Worm (Caenorhabditis elegans) whole organism, L3 larva: ENCODE results near the gene F44E7.4.
"Not testable (repeated sequence)": the region's sequence is repeated elsewhere in the genome, so short reads cannot be mapped to it uniquely, and the experiment has no call there.

Source experiments
- aly-2 ChIP-seq: fragments of 150-350 bp; optimal IDR thresholded peaks from 2 replicates; lab custom pipeline; 2014; ENCODE audit warnings: missing biosample characterization, missing genetic modification characterization
- ama-1 ChIP-seq: fragments of 150-350 bp; optimal IDR thresholded peaks from 2 replicates; lab custom pipeline; 2018
- ceh-16 ChIP-seq: sonication (generic microtip); optimal IDR thresholded peaks from 2 replicates; lab custom pipeline; 2017; ENCODE audit warnings: missing biosample characterization, missing genetic modification characterization
- ceh-82 ChIP-seq: fragments of 150-350 bp; optimal IDR thresholded peaks from 2 replicates; lab custom pipeline; 2014; ENCODE audit warnings: missing biosample characterization, missing genetic modification characterization
- ceh-9 ChIP-seq: sonication (generic microtip); optimal IDR thresholded peaks from 2 replicates; lab custom pipeline; 2018; ENCODE audit warnings: missing biosample characterization, missing genetic modification characterization
- daf-12 ChIP-seq: fragments of 150-350 bp; optimal IDR thresholded peaks from 2 replicates; lab custom pipeline; 2014; ENCODE audit warnings: missing biosample characterization, missing genetic modification reagents, missing genetic modification characterization
- egl-27 ChIP-seq: sonication (generic microtip); optimal IDR thresholded peaks from 4 replicates; lab custom pipeline; 2017; ENCODE audit warnings: missing biosample characterization, missing genetic modification reagents, missing genetic modification characterization
- egl-5 ChIP-seq: fragments of 150-350 bp; optimal IDR thresholded peaks from 2 replicates; lab custom pipeline; 2017; ENCODE audit warnings: missing biosample characterization, missing genetic modification reagents, missing genetic modification characterization, inconsistent platforms
- elt-2 ChIP-seq: sonication (generic microtip); optimal IDR thresholded peaks from 2 replicates; lab custom pipeline; 2016; ENCODE audit warnings: missing genetic modification reagents, mild to moderate bottlenecking, missing genetic modification characterization, missing compliant biosample characterization
- elt-3 ChIP-seq, 3 experiments: fragments of 150-350 bp in 1 of 3; sonication (generic microtip) in 2 of 3; optimal IDR thresholded peaks; 2 replicates in 2 of 3; 4 replicates in 1 of 3; lab custom pipeline; 2014 to 2017; ENCODE audit warnings: missing biosample characterization in 3 of 3, missing genetic modification characterization in 3 of 3
- eor-1 ChIP-seq, 2 experiments: fragments of 150-350 bp; optimal IDR thresholded peaks; 2 replicates each; lab custom pipeline; 2014 to 2018; ENCODE audit warnings: missing biosample characterization in 2 of 2, missing genetic modification characterization in 2 of 2
- fkh-10 ChIP-seq: sonication (generic microtip); optimal IDR thresholded peaks from 2 replicates; lab custom pipeline; 2017; ENCODE audit warnings: missing biosample characterization, missing genetic modification reagents, missing genetic modification characterization
- fkh-2 ChIP-seq: fragments of 150-350 bp; optimal IDR thresholded peaks from 2 replicates; lab custom pipeline; 2014; ENCODE audit warnings: missing biosample characterization, missing genetic modification reagents, missing genetic modification characterization
- jun-1 ChIP-seq: fragments of 150-350 bp; optimal IDR thresholded peaks from 2 replicates; lab custom pipeline; 2014; ENCODE audit warnings: missing biosample characterization, missing genetic modification reagents, missing genetic modification characterization
- lin-39 ChIP-seq: fragments of 150-350 bp; optimal IDR thresholded peaks from 2 replicates; lab custom pipeline; 2018; ENCODE audit warnings: missing biosample characterization, missing genetic modification reagents, missing genetic modification characterization
- lsy-12 ChIP-seq: sonication (generic microtip); optimal IDR thresholded peaks from 2 replicates; lab custom pipeline; 2016; ENCODE audit warnings: mild to moderate bottlenecking, missing genetic modification characterization, missing compliant biosample characterization
- mdl-1 ChIP-seq: fragments of 150-350 bp; optimal IDR thresholded peaks from 2 replicates; lab custom pipeline; 2014; ENCODE audit warnings: missing biosample characterization, missing genetic modification characterization
- mml-1 ChIP-seq: fragments of 150-350 bp; sonication (generic microtip); optimal IDR thresholded peaks from 3 replicates; lab custom pipeline; 2014; ENCODE audit warnings: missing biosample characterization, missing genetic modification characterization
- nfya-1 ChIP-seq: sonication (generic microtip); optimal IDR thresholded peaks from 2 replicates; lab custom pipeline; 2017; ENCODE audit warnings: missing genetic modification characterization, mild to moderate bottlenecking, missing compliant biosample characterization, antibody characterized with exemption, moderate library complexity; ENCODE audit not compliant: insufficient read depth
- nhr-11 ChIP-seq: fragments of 150-350 bp; optimal IDR thresholded peaks from 2 replicates; lab custom pipeline; 2014; ENCODE audit warnings: missing biosample characterization, missing genetic modification characterization
- nhr-12 ChIP-seq: fragments of 150-350 bp; optimal IDR thresholded peaks from 2 replicates; lab custom pipeline; 2014; ENCODE audit warnings: missing biosample characterization, missing genetic modification characterization
- nhr-23 ChIP-seq: fragments of 150-350 bp; optimal IDR thresholded peaks from 2 replicates; lab custom pipeline; 2014; ENCODE audit warnings: missing biosample characterization, missing genetic modification reagents, missing genetic modification characterization
- nhr-67 ChIP-seq: fragments of 150-350 bp; optimal IDR thresholded peaks from 2 replicates; lab custom pipeline; 2014; ENCODE audit warnings: missing biosample characterization, missing genetic modification characterization
- nhr-76 ChIP-seq: fragments of 150-350 bp; sonication (generic microtip); optimal IDR thresholded peaks from 5 replicates; lab custom pipeline; 2014; ENCODE audit warnings: missing biosample characterization, missing genetic modification characterization
- nhr-77 ChIP-seq: fragments of 150-350 bp; optimal IDR thresholded peaks from 2 replicates; lab custom pipeline; 2014; ENCODE audit warnings: missing biosample characterization, missing genetic modification characterization
- pha-4 ChIP-seq: fragments of 150-350 bp; optimal IDR thresholded peaks from 2 replicates; lab custom pipeline; 2014; ENCODE audit warnings: missing biosample characterization, missing genetic modification reagents, missing genetic modification characterization
- pqm-1 ChIP-seq: fragments of 150-350 bp; optimal IDR thresholded peaks from 2 replicates; lab custom pipeline; 2017; ENCODE audit warnings: missing biosample characterization, missing genetic modification characterization, inconsistent platforms
- snpc-4 ChIP-seq: fragments of 150-350 bp; optimal IDR thresholded peaks from 2 replicates; lab custom pipeline; 2014; ENCODE audit warnings: missing biosample characterization, missing genetic modification characterization
- tbx-2 ChIP-seq: sonication (generic microtip); optimal IDR thresholded peaks from 2 replicates; lab custom pipeline; 2016; ENCODE audit warnings: mild to moderate bottlenecking, missing genetic modification characterization, missing compliant biosample characterization
- unc-39 ChIP-seq: sonication (generic microtip); optimal IDR thresholded peaks from 4 replicates; lab custom pipeline; 2017; ENCODE audit warnings: missing biosample characterization, missing genetic modification characterization
- unc-62 ChIP-seq: fragments of 150-350 bp; sonication (generic microtip); optimal IDR thresholded peaks from 4 replicates; lab custom pipeline; 2014; ENCODE audit warnings: missing biosample characterization, missing genetic modification reagents, missing genetic modification characterization
- ztf-4 ChIP-seq: fragments of 150-350 bp; optimal IDR thresholded peaks from 2 replicates; lab custom pipeline; 2014; ENCODE audit warnings: missing biosample characterization, missing genetic modification characterization

Gene F44E7.4

DNA sequence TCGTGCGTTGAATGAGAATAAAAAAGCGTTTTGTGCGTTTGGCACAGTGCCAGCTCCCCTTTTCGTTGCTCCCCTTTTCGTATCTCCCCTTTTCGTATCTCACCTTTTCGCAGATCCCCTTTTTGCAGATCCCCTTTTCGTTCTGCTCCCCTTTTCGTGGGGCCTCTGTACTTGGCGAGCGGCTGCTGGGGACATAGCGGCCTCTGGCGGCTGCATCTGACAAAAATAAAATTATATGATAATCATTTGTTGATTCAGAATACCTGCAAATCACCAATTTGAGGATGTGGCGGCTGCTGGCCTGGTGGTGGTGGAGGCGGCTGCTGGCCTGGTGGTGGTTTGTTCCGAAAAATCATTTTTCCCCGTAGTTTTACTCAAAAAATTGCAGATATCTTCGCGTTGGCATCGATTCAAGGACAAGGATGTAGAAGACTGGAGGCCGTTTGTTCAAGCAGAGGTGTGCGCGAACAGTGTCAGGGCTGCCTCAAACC, 21.5 kb downstream of the F44E7.4 start, which contains the start of gene K09H11.11:
TSS of gene K09H11.11 (minus strand) at position 51 of the 491 bp plus-strand sequence.
- TF ChIP-seq tbx-2 (tag; lab: Kevin White, UChicago); elt-3 (tag; optimal IDR thresholded peaks at IDR 0.05; lab: Kevin White, UChicago); lsy-12 (tag; lab: Kevin White, UChicago): not testable (repeated sequence)

DNA sequence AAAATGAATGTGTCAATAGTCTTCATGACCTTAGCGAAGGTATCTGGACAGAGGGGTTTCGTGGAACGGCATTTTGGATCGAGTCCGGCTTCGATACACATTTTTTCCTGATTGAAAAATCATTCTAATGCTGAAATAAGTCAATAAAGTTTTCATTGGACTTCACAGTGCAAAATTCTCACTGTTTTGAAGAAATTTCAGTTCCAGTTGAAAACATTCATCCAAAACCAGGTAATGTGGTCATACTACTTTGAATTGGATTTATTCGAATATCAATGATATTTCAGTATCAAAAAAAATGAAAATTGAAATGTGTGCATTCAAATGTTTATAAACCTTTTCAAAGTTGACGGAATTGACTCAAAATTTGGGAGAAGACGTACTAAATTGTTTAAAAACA, 23.3 kb downstream of the F44E7.4 start, which contains the start of gene pgph-1:
TSS of gene pgph-1 (minus strand) at position 101 of the 400 bp plus-strand sequence.
- TF ChIP-seq pha-4 (tag; lab: Kevin White, UChicago): no peak
- TF ChIP-seq mml-1 (tag; lab: Kevin White, UChicago): no peak
- TF ChIP-seq tbx-2 (tag; lab: Kevin White, UChicago): no peak
- no peak for TF ChIP-seq nhr-77 (tag; lab: Kevin White, UChicago)

DNA sequence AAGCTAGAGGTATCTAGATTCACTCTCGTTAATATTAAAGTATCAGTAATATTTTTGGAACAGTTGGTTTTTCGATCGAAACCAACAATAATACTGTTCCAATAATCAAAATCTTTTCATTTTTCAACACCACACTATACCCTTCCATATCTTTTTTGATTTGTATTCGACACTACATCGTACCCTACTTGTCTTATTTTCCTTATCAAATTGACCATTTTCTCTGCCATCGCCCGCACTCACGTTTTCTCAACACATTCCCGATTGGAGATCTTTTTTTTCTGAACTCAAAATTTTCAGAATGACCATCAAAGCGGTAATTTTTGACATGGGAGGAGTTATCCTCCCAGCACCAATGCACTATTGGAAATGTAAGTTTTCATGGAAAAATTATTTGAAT, 29.2 kb downstream of the F44E7.4 start, which contains the start of gene acds-10:
TSS of gene acds-10 (plus strand) at position 301 of the 400 bp plus-strand sequence.
- TF ChIP-seq ama-1 (lab: Kevin White, UChicago): no peak
- peak; percentile 31 for TF ChIP-seq elt-2 (tag; lab: Kevin White, UChicago)
- TF ChIP-seq pqm-1 (tag; lab: Kevin White, UChicago): peak; percentile 36
- no peak for TF ChIP-seq fkh-10 (GFP tag; lab: Kevin White, UChicago)
- TF ChIP-seq ceh-82 (tag; lab: Kevin White, UChicago): no peak
- TF ChIP-seq, all 47 proteins: peak for 2

DNA sequence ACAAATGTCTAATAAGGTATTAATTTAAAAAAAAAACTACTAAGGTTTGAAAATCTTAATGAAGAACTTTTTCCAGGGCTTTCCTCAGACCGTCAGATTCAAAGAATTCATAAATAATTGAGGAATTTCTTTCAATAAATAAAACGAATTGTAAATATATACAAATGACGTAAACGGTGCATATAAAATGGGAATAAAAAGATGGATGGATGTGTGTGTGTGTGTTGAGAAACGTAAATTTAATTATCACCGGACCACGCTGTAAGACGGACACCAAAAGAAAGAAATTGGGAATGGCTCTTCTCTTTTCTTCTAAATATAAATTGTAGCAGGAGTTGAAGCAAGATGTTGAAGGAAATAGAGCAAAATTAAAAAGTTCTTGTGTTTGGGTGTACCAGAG, 30.5 kb downstream of the F44E7.4 start:
- TF ChIP-seq egl-27 (tag; lab: Kevin White, UChicago): no peak
- TF ChIP-seq, all 47 proteins: peak for 0

DNA sequence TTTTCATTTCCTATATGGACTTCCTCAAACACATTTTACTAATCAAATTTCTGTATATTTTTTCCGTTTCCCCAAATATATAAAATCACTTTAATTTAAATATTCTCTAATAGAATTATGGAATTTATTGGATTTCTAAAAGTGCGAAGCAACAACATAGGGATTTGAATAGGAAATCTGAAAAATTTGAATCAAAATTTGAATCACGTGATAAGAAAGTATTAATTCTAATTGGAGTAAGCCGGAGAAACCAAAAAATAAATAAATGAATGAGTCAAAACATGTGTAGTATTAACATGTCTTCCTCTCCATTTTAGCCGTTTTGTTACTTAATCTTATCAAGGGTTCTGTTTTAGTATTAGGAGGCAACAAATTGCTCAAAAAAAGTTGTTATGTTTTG, 35.5 kb downstream of the F44E7.4 start:
- no peak for TF ChIP-seq nhr-77 (tag; lab: Kevin White, UChicago)
- TF ChIP-seq snpc-4: no peak
- TF ChIP-seq lin-39: no peak
- TF ChIP-seq nhr-11 (tag; lab: Kevin White, UChicago): no peak
- no peak for TF ChIP-seq unc-62 (GFP tag; lab: Kevin White, UChicago)
- no peak for TF ChIP-seq ztf-4
- TF ChIP-seq lsy-12 (tag; lab: Kevin White, UChicago): no peak
- no peak for TF ChIP-seq tbx-2 (tag; lab: Kevin White, UChicago)
- TF ChIP-seq jun-1 (tag; lab: Kevin White, UChicago): no peak

DNA sequence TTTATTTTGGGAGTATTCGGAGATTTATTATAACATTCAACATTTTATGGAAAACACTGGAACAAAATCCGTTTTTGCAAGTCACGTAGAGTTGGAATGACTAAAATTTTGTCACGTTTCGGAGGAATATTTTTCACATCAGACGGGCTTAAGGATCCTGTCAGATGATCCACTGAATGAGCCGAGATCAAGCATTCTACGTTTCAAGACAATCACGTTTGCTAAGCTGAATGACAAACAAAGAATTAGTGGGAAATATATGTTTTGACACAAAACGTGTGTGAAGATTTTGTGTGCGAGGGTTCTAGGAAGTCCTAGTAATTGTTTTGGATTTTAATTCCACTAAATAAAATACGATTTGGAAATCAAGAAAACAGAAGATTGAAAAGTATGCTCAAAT, 37.3 kb downstream of the F44E7.4 start:
- TF ChIP-seq nhr-77 (tag; lab: Kevin White, UChicago) (no peak), lsy-12 (tag; lab: Kevin White, UChicago) (no peak), unc-39 (no peak), mml-1 (tag; lab: Kevin White, UChicago) (no peak), nhr-12 (tag; lab: Kevin White, UChicago) (no peak), ceh-82 (tag; lab: Kevin White, UChicago) (no peak), mdl-1 (tag; lab: Kevin White, UChicago) (no peak), pha-4 (tag; lab: Kevin White, UChicago) (no peak), egl-5 (tag; lab: Kevin White, UChicago) (no peak), fkh-2 (tag; lab: Kevin White, UChicago) (no peak)

DNA sequence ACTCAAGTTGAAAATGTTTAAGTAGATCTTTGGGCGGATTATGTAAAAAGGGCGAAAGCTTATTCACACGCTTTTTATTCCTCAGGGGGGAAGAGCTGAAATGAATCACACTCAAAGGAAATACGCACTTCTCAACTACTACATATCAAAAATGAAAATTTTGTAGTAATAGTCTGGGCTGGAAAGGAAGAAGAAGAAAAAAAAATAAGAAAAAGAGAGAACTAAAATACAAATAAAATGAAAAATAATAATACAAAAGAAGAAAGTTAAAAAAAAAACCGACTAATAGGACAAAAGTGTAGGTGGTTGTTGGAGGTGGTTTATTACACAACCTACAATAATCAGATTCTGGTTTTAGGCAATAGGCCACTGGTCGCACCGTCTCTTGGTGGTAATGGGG, 40.7 kb downstream of the F44E7.4 start, which contains the start of gene K09H11.6:
TSS of gene K09H11.6 (minus strand) at position 101 of the 400 bp plus-strand sequence.
- TF ChIP-seq ceh-9 (no peak), nfya-1 (tag; lab: Kevin White, UChicago) (peak; percentile 4)

DNA sequence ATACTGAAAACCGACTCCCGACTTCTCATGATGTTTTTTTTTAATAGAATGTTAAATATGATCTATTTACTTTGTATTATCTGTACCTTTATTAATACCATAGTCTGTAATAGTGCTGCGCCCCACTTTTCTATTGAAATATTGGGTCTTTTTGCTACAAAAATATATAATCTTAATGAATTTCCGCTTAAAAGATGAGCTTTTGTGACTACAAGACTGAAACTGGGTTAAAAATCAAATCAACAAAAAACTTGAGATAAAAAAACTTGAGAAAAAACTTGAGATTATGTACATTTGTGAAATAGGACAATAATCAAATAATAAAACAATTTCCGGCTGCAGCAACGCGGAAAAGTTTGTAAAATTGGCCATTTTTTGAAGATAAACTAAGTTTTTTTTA, 46.0 kb downstream of the F44E7.4 start, which contains the start of gene K09H11.15:
TSS of gene K09H11.15 (minus strand) at position 101 of the 400 bp plus-strand sequence.
- TF ChIP-seq nhr-76 (no peak), lsy-12 (tag; lab: Kevin White, UChicago) (no peak), ztf-4 (no peak), eor-1 (tag; optimal IDR thresholded peaks at IDR 0.05; lab: Kevin White, UChicago) (no peak), nhr-11 (tag; lab: Kevin White, UChicago) (no peak), tbx-2 (tag; lab: Kevin White, UChicago) (no peak), nhr-77 (tag; lab: Kevin White, UChicago) (no peak), mml-1 (tag; lab: Kevin White, UChicago) (no peak), aly-2 (no peak), daf-12 (no peak), pha-4 (tag; lab: Kevin White, UChicago) (no peak), ama-1 (lab: Kevin White, UChicago) (no peak), nfya-1 (tag; lab: Kevin White, UChicago) (no peak), nhr-23 (no peak), ceh-16 (no peak), nhr-12 (tag; lab: Kevin White, UChicago) (no peak), nhr-67 (tag; lab: Kevin White, UChicago) (no peak)
